Fruit fly (Drosophila melanogaster): ENCODE results near the gene Atg1.
A peak's percentile ranks its signal among the peaks of the same experiment; 100 is the strongest.

The Atg1 gene

dm6 chr3L:12831290-12831952, 26.5 kb upstream of the Atg1 start (continued):
- peak; percentile 43 for TF ChIP-seq CG9727 (GFP tag; optimal IDR thresholded peaks at IDR 0.05)
- no peak for TF ChIP-seq NK7.1 (GFP tag; optimal IDR thresholded peaks at IDR 0.05)
- no peak; the same call in 1 of the 2 replicates for TF ChIP-seq CG6689 (GFP tag; IDR thresholded peaks at IDR 0.05)
- TF ChIP-seq CG8281 (tag; optimal IDR thresholded peaks at IDR 0.05): no peak
- no peak for TF ChIP-seq CG4404 (GFP tag; IDR thresholded peaks at IDR 0.05)
- peak; percentile 46 for TF ChIP-seq CG9817 (tag; optimal IDR thresholded peaks at IDR 0.05)
- peak; percentile 34; the same call in 1 of the 2 replicates for TF ChIP-seq sob (GFP tag; IDR thresholded peaks at IDR 0.05)
- TF ChIP-seq CG10431 (GFP tag; optimal IDR thresholded peaks at IDR 0.05): no peak
- TF ChIP-seq emc (GFP tag; optimal IDR thresholded peaks at IDR 0.05): no peak
- TF ChIP-seq Chrac-16 (GFP tag; optimal IDR thresholded peaks at IDR 0.05): peak; percentile 30
- TF ChIP-seq CG6791 (GFP tag; IDR thresholded peaks at IDR 0.05; ENCODE audit: partially characterized antibody): no peak
- TF ChIP-seq CG15479 (GFP tag; optimal IDR thresholded peaks at IDR 0.05): no peak
- TF ChIP-seq CG8924 (tag; optimal IDR thresholded peaks at IDR 0.05): peak; percentile 32
- peak; percentile 29 for TF ChIP-seq az2 (GFP tag; optimal IDR thresholded peaks at IDR 0.05)
- no peak for TF ChIP-seq croc (GFP tag; conservative IDR thresholded peaks at IDR 0.05)
- TF ChIP-seq odd (GFP tag; optimal IDR thresholded peaks at IDR 0.05): no peak
- TF ChIP-seq CG5245 (GFP tag; optimal IDR thresholded peaks at IDR 0.05): no peak
- peak; percentile 53 for TF ChIP-seq CG31441 (GFP tag; IDR thresholded peaks at IDR 0.05)
- TF ChIP-seq CG16815 (GFP tag; optimal IDR thresholded peaks at IDR 0.05): peak; percentile 35
- peak; percentile 30; the same call in 1 of the 2 replicates for TF ChIP-seq E2f2 (GFP tag; IDR thresholded peaks at IDR 0.05)
- no peak for TF ChIP-seq br (optimal IDR thresholded peaks at IDR 0.05)
- TF ChIP-seq ken (GFP tag; IDR thresholded peaks at IDR 0.05): peak; percentile 39; the same call in 1 of the 3 replicates
- peak; percentile 6 for TF ChIP-seq D19B (GFP tag; optimal IDR thresholded peaks at IDR 0.05)
- TF ChIP-seq CG2875 (GFP tag; optimal IDR thresholded peaks at IDR 0.05): peak; percentile 24
- no peak for TF ChIP-seq tna (GFP tag; IDR thresholded peaks at IDR 0.05; ENCODE audit: partially characterized antibody)
- TF ChIP-seq bbx (GFP tag; IDR thresholded peaks at IDR 0.05; ENCODE audit: partially characterized antibody): no peak
- no peak for TF ChIP-seq ab (GFP tag; optimal IDR thresholded peaks at IDR 0.05)
- no peak for TF ChIP-seq Optix (GFP tag; IDR thresholded peaks at IDR 0.05)
- TF ChIP-seq lilli (GFP tag; optimal IDR thresholded peaks at IDR 0.05): peak; percentile 71
- no peak for TF ChIP-seq peb (GFP tag; IDR thresholded peaks at IDR 0.05)
- peak; percentile 44 for TF ChIP-seq nau (GFP tag; optimal IDR thresholded peaks at IDR 0.05)
- TF ChIP-seq CG7372 (GFP tag; IDR thresholded peaks at IDR 0.05): 0 out of 2 replicates have a peak, but pooled peaks have one; percentile 42
- no peak for TF ChIP-seq Sox100B (GFP tag; optimal IDR thresholded peaks at IDR 0.05)
- no peak for TF ChIP-seq fru (optimal IDR thresholded peaks at IDR 0.05)
- no peak for TF ChIP-seq CG10654 (GFP tag; optimal IDR thresholded peaks at IDR 0.05)
- no peak for TF ChIP-seq CG3726 (GFP tag; IDR thresholded peaks at IDR 0.05)
- peak; percentile 66; the same call in 2 of the 3 replicates for TF ChIP-seq dysf (GFP tag; IDR thresholded peaks at IDR 0.05)
- TF ChIP-seq maf-S (GFP tag; optimal IDR thresholded peaks at IDR 0.05): no peak
- TF ChIP-seq Dfd (GFP tag; optimal IDR thresholded peaks at IDR 0.05): no peak
- peak; percentile 28 for TF ChIP-seq CG15514 (GFP tag; optimal IDR thresholded peaks at IDR 0.05)
- peak; percentile 54 for TF ChIP-seq Meics (GFP tag; optimal IDR thresholded peaks at IDR 0.05)
- TF ChIP-seq Nf-YA (GFP tag; IDR thresholded peaks at IDR 0.05): no peak
- no peak for TF ChIP-seq tup (GFP tag; optimal IDR thresholded peaks at IDR 0.05)
- peak; percentile 81 for TF ChIP-seq sens (GFP tag)
- peak; percentile 72 for TF ChIP-seq Med (GFP tag)
- peak; percentile 53 for TF ChIP-seq CG3281 (GFP tag; optimal IDR thresholded peaks at IDR 0.05)
- no peak for TF ChIP-seq CG10979 (tag; optimal IDR thresholded peaks at IDR 0.05)
- TF ChIP-seq CG1529 (GFP tag; optimal IDR thresholded peaks at IDR 0.05): peak; percentile 42
- TF ChIP-seq sd (tag; optimal IDR thresholded peaks at IDR 0.05): no peak
- TF ChIP-seq CG12744 (GFP tag; optimal IDR thresholded peaks at IDR 0.05): no peak
- no peak for TF ChIP-seq MBD-R2 (GFP tag; IDR thresholded peaks at IDR 0.05)

Data from whole organism, embryonic.